Fruit fly (Drosophila melanogaster): ENCODE data around the gene up.

DNA sequence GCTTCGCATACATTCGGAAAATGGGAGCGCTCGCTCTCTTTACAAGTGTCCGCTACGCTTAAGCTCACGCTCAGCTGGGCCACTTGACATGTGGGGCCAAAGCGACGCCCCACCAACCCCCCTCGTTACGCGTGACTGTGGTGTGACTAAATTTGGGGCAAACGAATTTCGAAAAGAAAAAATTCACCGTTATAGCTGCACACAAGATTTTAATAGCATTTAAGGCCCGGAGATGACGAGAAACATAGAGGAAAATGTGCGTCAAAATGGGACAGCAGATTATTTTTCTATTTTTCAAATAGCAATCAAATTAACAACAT lies 38.3 kb upstream of the up start:
- TF ChIP-seq psq (GFP tag; optimal IDR thresholded peaks at IDR 0.05) (no peak), lola (GFP tag; optimal IDR thresholded peaks at IDR 0.05) (no peak), Hnf4 (GFP tag; optimal IDR thresholded peaks at IDR 0.05) (no peak), Rel (GFP tag; optimal IDR thresholded peaks at IDR 0.05) (no peak), Rel (tag; optimal IDR thresholded peaks at IDR 0.05) (no peak), h (GFP tag; optimal IDR thresholded peaks at IDR 0.05) (no peak), pan (optimal IDR thresholded peaks at IDR 0.05) (no peak), OdsH (GFP tag; optimal IDR thresholded peaks at IDR 0.05) (no peak), Hr78 (GFP tag; optimal IDR thresholded peaks at IDR 0.05) (no peak)

All from whole organism, wandering third instar larva.